Worm (Caenorhabditis elegans) whole organism, young adult: ENCODE measurements around the gene ZK721.3.

Source experiments
- B0035.1 ChIP-seq: sonication (generic microtip); optimal IDR thresholded peaks from 2 replicates; lab custom pipeline; 2016; ENCODE audit warnings: missing genetic modification characterization, mild to moderate bottlenecking, missing compliant biosample characterization, missing genotype, missing genetic modification reagents
- C06A6.2 ChIP-seq: fragments of 200-800 bp; sonication (Bioruptor generic); conservative IDR thresholded peaks from 2 replicates; pipeline ENCODE4 v1.3.6; 2022; ENCODE audit warnings: missing genetic modification characterization, missing compliant biosample characterization
- F49E8.2 ChIP-seq: sonication (generic microtip); optimal IDR thresholded peaks from 3 replicates; lab custom pipeline; 2017; ENCODE audit warnings: missing genetic modification characterization, mild to moderate bottlenecking, missing compliant biosample characterization, antibody characterized with exemption, moderate library complexity; ENCODE audit not compliant: insufficient read depth
- F55B11.4 ChIP-seq: sonication (generic microtip); optimal IDR thresholded peaks from 2 replicates; lab custom pipeline; 2016; ENCODE audit warnings: missing compliant biosample characterization, missing genetic modification characterization, borderline replicate concordance; ENCODE audit not compliant: insufficient read depth
- attf-3 ChIP-seq: fragments of 200-800 bp; sonication (Bioruptor generic); conservative IDR thresholded peaks from 2 replicates; pipeline ENCODE4 v1.3.6; 2022; ENCODE audit warnings: missing genetic modification reagents, missing genetic modification characterization, missing compliant biosample characterization
- ceh-27 ChIP-seq: fragments of 200-800 bp; sonication (Bioruptor generic); optimal IDR thresholded peaks from 2 replicates; lab custom pipeline; 2018; ENCODE audit warnings: mild to moderate bottlenecking, missing genetic modification characterization, moderate library complexity, missing compliant biosample characterization
- dpl-1 ChIP-seq: fragments of 150-350 bp; optimal IDR thresholded peaks from 2 replicates; lab custom pipeline; 2014; ENCODE audit warnings: missing biosample characterization, missing genetic modification reagents, missing genetic modification characterization
- him-1 ChIP-seq: sonication (generic microtip); optimal IDR thresholded peaks from 2 replicates; lab custom pipeline; 2016; ENCODE audit warnings: missing genotype, missing genetic modification reagents, missing genetic modification characterization, missing compliant biosample characterization
- lin-35 ChIP-seq, 3 experiments: fragments of 150-350 bp in 2 of 3; sonication (generic microtip) in 1 of 3; optimal IDR thresholded peaks; 2 replicates each; lab custom pipeline; 2014 to 2018; ENCODE audit warnings: missing biosample characterization in 3 of 3, missing genetic modification characterization in 3 of 3, missing genetic modification reagents in 3 of 3
- nhr-179 ChIP-seq: sonication (generic microtip); optimal IDR thresholded peaks from 2 replicates; lab custom pipeline; 2016; ENCODE audit warnings: mild to moderate bottlenecking, missing genetic modification characterization, missing compliant biosample characterization
- rpc-1 ChIP-seq, 2 experiments: fragments of 150-350 bp in 1 of 2; sonication (generic microtip) in 1 of 2; optimal IDR thresholded peaks; 2 replicates each; lab custom pipeline; 2014 to 2018; ENCODE audit warnings: missing biosample characterization in 1 of 2, missing genetic modification characterization in 1 of 2, missing genetic modification reagents in 1 of 2, missing genotype in 1 of 2
- snpc-4 ChIP-seq, 5 experiments: fragments of 150-350 bp in 1 of 5; sonication (generic microtip) in 4 of 5; optimal IDR thresholded peaks; 2 replicates each; lab custom pipeline; 2014 to 2018; ENCODE audit warnings: missing genetic modification characterization in 5 of 5, missing biosample characterization in 3 of 5, antibody characterized with exemption in 2 of 5, mild to moderate bottlenecking in 2 of 5, missing compliant biosample characterization in 2 of 5, missing genotype in 2 of 5, moderate library complexity in 2 of 5, missing genetic modification reagents in 1 of 5
- unc-130 ChIP-seq: sonication (generic microtip); optimal IDR thresholded peaks from 2 replicates; lab custom pipeline; 2016; ENCODE audit warnings: missing genetic modification reagents, missing genetic modification characterization, missing compliant biosample characterization
- xnd-1 ChIP-seq: sonication (generic microtip); optimal IDR thresholded peaks from 2 replicates; lab custom pipeline; 2016; ENCODE audit warnings: missing genotype, missing genetic modification reagents, missing genetic modification characterization, missing compliant biosample characterization

DNA sequence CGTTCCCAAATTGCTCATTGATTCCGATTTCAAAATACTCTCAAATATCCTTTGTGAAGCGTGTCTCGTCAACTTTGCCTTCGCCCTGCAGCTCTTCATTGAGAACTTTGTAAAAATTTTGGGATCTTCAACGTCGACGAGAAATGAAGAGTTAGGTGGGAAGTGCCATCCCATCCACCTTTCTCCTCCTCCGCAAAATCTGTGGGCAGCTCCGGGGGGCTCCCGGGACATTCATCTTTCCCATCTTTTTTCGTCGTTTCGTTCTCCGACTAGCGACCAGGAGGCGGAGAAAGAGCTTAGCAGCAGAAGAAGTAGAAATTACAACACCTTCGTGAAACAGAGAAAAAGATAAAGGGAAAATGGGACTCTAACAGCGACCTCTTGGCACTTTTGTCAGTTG is 21.4 kb upstream of the ZK721.3 start:
- no peak for TF ChIP-seq snpc-4 (GFP tag; optimal IDR thresholded peaks at IDR 0.05; lab: Kevin White, UChicago)
- TF ChIP-seq snpc-4 (tag; optimal IDR thresholded peaks at IDR 0.05; lab: Kevin White, UChicago) = no peak
- TF ChIP-seq C06A6.2 (GFP tag; lab: Robert Waterston, UW) = no peak
- no peak for TF ChIP-seq F55B11.4
- no peak for TF ChIP-seq nhr-179 (tag; lab: Kevin White, UChicago)
- TF ChIP-seq F49E8.2 = no peak
- TF ChIP-seq dpl-1 (GFP tag; lab: Kevin White, UChicago) = no peak
- no peak for TF ChIP-seq attf-3
- TF ChIP-seq rpc-1 (optimal IDR thresholded peaks at IDR 0.05; lab: Kevin White, UChicago) = no peak
- TF ChIP-seq rpc-1 (tag; optimal IDR thresholded peaks at IDR 0.05; lab: Kevin White, UChicago) = no peak
- TF ChIP-seq B0035.1 = no peak
- no peak for TF ChIP-seq unc-130 (GFP tag; lab: Kevin White, UChicago)
- no peak for TF ChIP-seq xnd-1 (tag; lab: Kevin White, UChicago)
- no peak for TF ChIP-seq him-1 (tag; lab: Kevin White, UChicago)
- TF ChIP-seq ceh-27 (GFP tag; lab: Kevin White, UChicago) = no peak
- TF ChIP-seq lin-35 (GFP tag; optimal IDR thresholded peaks at IDR 0.05; lab: Kevin White, UChicago) = no peak
